Worm (Caenorhabditis elegans) whole organism, L3 larva: ENCODE measurements around the gene F14H12.6.

ENCODE experiments used
- R02D3.7 ChIP-seq: fragments of 150-350 bp; optimal IDR thresholded peaks from 2 replicates; lab custom pipeline; 2014; ENCODE audit warnings: missing biosample characterization, missing genetic modification characterization
- aly-2 ChIP-seq: fragments of 150-350 bp; optimal IDR thresholded peaks from 2 replicates; lab custom pipeline; 2014; ENCODE audit warnings: missing biosample characterization, missing genetic modification characterization
- ama-1 ChIP-seq: fragments of 150-350 bp; optimal IDR thresholded peaks from 2 replicates; lab custom pipeline; 2018
- ceh-28 ChIP-seq: fragments of 150-350 bp; optimal IDR thresholded peaks from 2 replicates; lab custom pipeline; 2014; ENCODE audit warnings: missing biosample characterization, missing genetic modification reagents, missing genetic modification characterization
- ceh-82 ChIP-seq: fragments of 150-350 bp; optimal IDR thresholded peaks from 2 replicates; lab custom pipeline; 2014; ENCODE audit warnings: missing biosample characterization, missing genetic modification characterization
- ceh-9 ChIP-seq: sonication (generic microtip); optimal IDR thresholded peaks from 2 replicates; lab custom pipeline; 2018; ENCODE audit warnings: missing biosample characterization, missing genetic modification characterization
- daf-12 ChIP-seq: fragments of 150-350 bp; optimal IDR thresholded peaks from 2 replicates; lab custom pipeline; 2014; ENCODE audit warnings: missing biosample characterization, missing genetic modification reagents, missing genetic modification characterization
- egl-27 ChIP-seq: sonication (generic microtip); optimal IDR thresholded peaks from 4 replicates; lab custom pipeline; 2017; ENCODE audit warnings: missing biosample characterization, missing genetic modification reagents, missing genetic modification characterization
- egl-5 ChIP-seq: fragments of 150-350 bp; optimal IDR thresholded peaks from 2 replicates; lab custom pipeline; 2017; ENCODE audit warnings: missing biosample characterization, missing genetic modification reagents, missing genetic modification characterization, inconsistent platforms
- elt-1 ChIP-seq: fragments of 150-350 bp; optimal IDR thresholded peaks from 2 replicates; lab custom pipeline; 2014; ENCODE audit warnings: missing biosample characterization, missing genetic modification characterization
- elt-3 ChIP-seq, 3 experiments: fragments of 150-350 bp in 1 of 3; sonication (generic microtip) in 2 of 3; optimal IDR thresholded peaks; 2 replicates in 2 of 3; 4 replicates in 1 of 3; lab custom pipeline; 2014 to 2017; ENCODE audit warnings: missing biosample characterization in 3 of 3, missing genetic modification characterization in 3 of 3
- eor-1 ChIP-seq, 2 experiments: fragments of 150-350 bp; optimal IDR thresholded peaks; 2 replicates each; lab custom pipeline; 2014 to 2018; ENCODE audit warnings: missing biosample characterization in 2 of 2, missing genetic modification characterization in 2 of 2
- fkh-10 ChIP-seq: sonication (generic microtip); optimal IDR thresholded peaks from 2 replicates; lab custom pipeline; 2017; ENCODE audit warnings: missing biosample characterization, missing genetic modification reagents, missing genetic modification characterization
- fkh-2 ChIP-seq: fragments of 150-350 bp; optimal IDR thresholded peaks from 2 replicates; lab custom pipeline; 2014; ENCODE audit warnings: missing biosample characterization, missing genetic modification reagents, missing genetic modification characterization
- fos-1 ChIP-seq: fragments of 150-350 bp; optimal IDR thresholded peaks from 2 replicates; lab custom pipeline; 2014; ENCODE audit warnings: missing biosample characterization, missing genetic modification characterization
- hmg-11 ChIP-seq: sonication (generic microtip); optimal IDR thresholded peaks from 2 replicates; lab custom pipeline; 2016; ENCODE audit warnings: missing genetic modification characterization, missing compliant biosample characterization
- lin-39 ChIP-seq: fragments of 150-350 bp; optimal IDR thresholded peaks from 2 replicates; lab custom pipeline; 2018; ENCODE audit warnings: missing biosample characterization, missing genetic modification reagents, missing genetic modification characterization
- mml-1 ChIP-seq: fragments of 150-350 bp; sonication (generic microtip); optimal IDR thresholded peaks from 3 replicates; lab custom pipeline; 2014; ENCODE audit warnings: missing biosample characterization, missing genetic modification characterization
- nfya-1 ChIP-seq: sonication (generic microtip); optimal IDR thresholded peaks from 2 replicates; lab custom pipeline; 2017; ENCODE audit warnings: missing genetic modification characterization, mild to moderate bottlenecking, missing compliant biosample characterization, antibody characterized with exemption, moderate library complexity; ENCODE audit not compliant: insufficient read depth
- nhr-11 ChIP-seq: fragments of 150-350 bp; optimal IDR thresholded peaks from 2 replicates; lab custom pipeline; 2014; ENCODE audit warnings: missing biosample characterization, missing genetic modification characterization
- nhr-12 ChIP-seq: fragments of 150-350 bp; optimal IDR thresholded peaks from 2 replicates; lab custom pipeline; 2014; ENCODE audit warnings: missing biosample characterization, missing genetic modification characterization
- nhr-23 ChIP-seq: fragments of 150-350 bp; optimal IDR thresholded peaks from 2 replicates; lab custom pipeline; 2014; ENCODE audit warnings: missing biosample characterization, missing genetic modification reagents, missing genetic modification characterization
- nhr-76 ChIP-seq: fragments of 150-350 bp; sonication (generic microtip); optimal IDR thresholded peaks from 5 replicates; lab custom pipeline; 2014; ENCODE audit warnings: missing biosample characterization, missing genetic modification characterization
- pha-4 ChIP-seq: fragments of 150-350 bp; optimal IDR thresholded peaks from 2 replicates; lab custom pipeline; 2014; ENCODE audit warnings: missing biosample characterization, missing genetic modification reagents, missing genetic modification characterization
- pqm-1 ChIP-seq: fragments of 150-350 bp; optimal IDR thresholded peaks from 2 replicates; lab custom pipeline; 2017; ENCODE audit warnings: missing biosample characterization, missing genetic modification characterization, inconsistent platforms
- sea-2 ChIP-seq: fragments of 150-350 bp; sonication (generic microtip); optimal IDR thresholded peaks from 4 replicates; lab custom pipeline; 2014; ENCODE audit warnings: missing biosample characterization, missing genetic modification reagents, missing genetic modification characterization
- skn-1 ChIP-seq: fragments of 150-350 bp; optimal IDR thresholded peaks from 2 replicates; lab custom pipeline; 2014; ENCODE audit warnings: missing biosample characterization, missing genetic modification characterization
- tbx-2 ChIP-seq: sonication (generic microtip); optimal IDR thresholded peaks from 2 replicates; lab custom pipeline; 2016; ENCODE audit warnings: mild to moderate bottlenecking, missing genetic modification characterization, missing compliant biosample characterization
- unc-39 ChIP-seq: sonication (generic microtip); optimal IDR thresholded peaks from 4 replicates; lab custom pipeline; 2017; ENCODE audit warnings: missing biosample characterization, missing genetic modification characterization
- unc-62 ChIP-seq: fragments of 150-350 bp; sonication (generic microtip); optimal IDR thresholded peaks from 4 replicates; lab custom pipeline; 2014; ENCODE audit warnings: missing biosample characterization, missing genetic modification reagents, missing genetic modification characterization
- zag-1 ChIP-seq: fragments of 150-350 bp; optimal IDR thresholded peaks from 2 replicates; lab custom pipeline; 2014; ENCODE audit warnings: missing biosample characterization, missing genetic modification characterization
- ztf-4 ChIP-seq: fragments of 150-350 bp; optimal IDR thresholded peaks from 2 replicates; lab custom pipeline; 2014; ENCODE audit warnings: missing biosample characterization, missing genetic modification characterization

F14H12.6 gene

DNA sequence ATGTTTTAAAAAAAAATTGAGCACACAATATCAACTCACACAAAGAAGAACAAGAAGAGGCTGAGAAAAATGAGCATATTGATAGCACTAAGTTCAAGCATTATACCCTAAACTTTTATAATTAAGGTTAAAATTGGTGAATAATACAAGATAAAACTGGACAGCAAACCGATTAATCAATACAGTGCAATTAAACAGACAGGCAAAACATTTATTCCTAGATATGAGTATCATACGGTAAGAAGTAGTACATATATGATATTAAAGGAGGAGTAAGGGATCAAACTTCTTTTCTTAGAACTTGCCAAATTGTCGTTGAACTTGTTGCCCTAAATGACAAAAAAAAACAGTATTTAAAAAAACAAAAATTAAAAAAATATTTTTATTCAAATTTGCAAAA, 14.6 kb upstream of the F14H12.6 start, which contains the start of gene R160.14:
TSS of gene R160.14 (minus strand) at position 101 of the 400 bp plus-strand sequence.
- TF ChIP-seq ama-1 (lab: Kevin White, UChicago) = no peak
- no peak for TF ChIP-seq eor-1 (tag; optimal IDR thresholded peaks at IDR 0.05; lab: Kevin White, UChicago)
- TF ChIP-seq pha-4 (tag; lab: Kevin White, UChicago) = no peak
- no peak for TF ChIP-seq daf-12 (tag; lab: Kevin White, UChicago)
- no peak for TF ChIP-seq zag-1 (tag; lab: Kevin White, UChicago)
- no peak for TF ChIP-seq hmg-11 (tag; lab: Kevin White, UChicago)

ce11 chrX:4371413-4371812, 14.0 kb upstream of the F14H12.6 start, which contains the start of gene R160.13:
Gene R160.13 (minus strand): TSS chrX:4371513.
- no peak for TF ChIP-seq ceh-82 (tag; lab: Kevin White, UChicago)
- TF ChIP-seq R02D3.7 = no peak
- no peak for TF ChIP-seq ceh-9 (tag; lab: Kevin White, UChicago)
- TF ChIP-seq ztf-4 = no peak
- TF ChIP-seq pqm-1 (tag; lab: Kevin White, UChicago) = no peak
- TF ChIP-seq egl-27 (tag; lab: Kevin White, UChicago) = no peak
- no peak for TF ChIP-seq fos-1 (tag; lab: Kevin White, UChicago)
- TF ChIP-seq zag-1 (tag; lab: Kevin White, UChicago) = no peak
- TF ChIP-seq aly-2 (tag; lab: Kevin White, UChicago) = no peak
- TF ChIP-seq ceh-28 (tag; lab: Kevin White, UChicago) = no peak
- TF ChIP-seq unc-62 = no peak

DNA sequence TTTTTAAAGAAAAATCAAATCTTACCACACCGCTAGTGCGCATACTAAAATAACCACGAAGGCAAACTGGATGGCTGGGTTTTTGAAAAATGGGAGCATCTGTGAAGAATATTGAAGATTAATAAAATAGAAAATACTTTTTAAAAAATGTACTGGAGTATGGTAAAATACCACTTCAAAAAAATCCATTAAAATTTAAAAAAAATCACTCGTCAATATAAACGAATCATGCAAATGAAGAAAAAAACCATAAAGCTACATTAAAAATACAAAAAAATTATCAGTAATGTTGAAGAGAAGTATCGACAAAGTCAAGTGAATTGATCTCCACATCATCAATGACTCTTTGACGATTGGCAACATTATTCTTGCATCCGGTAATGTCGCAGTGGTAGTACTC, 13.4 kb upstream of the F14H12.6 start, which contains the start of gene R160.5:
TSS of gene R160.5 (minus strand) at position 101 of the 400 bp plus-strand sequence.
- TF ChIP-seq nhr-23 (tag; lab: Kevin White, UChicago) (no peak), elt-1 (no peak), pha-4 (tag; lab: Kevin White, UChicago) (no peak), unc-39 (no peak), fkh-10 (GFP tag; lab: Kevin White, UChicago) (no peak), unc-62 (no peak), nhr-11 (tag; lab: Kevin White, UChicago) (no peak), R02D3.7 (no peak), sea-2 (GFP tag; lab: Kevin White, UChicago) (no peak), elt-3 (tag; optimal IDR thresholded peaks at IDR 0.05; lab: Kevin White, UChicago) (no peak), fkh-2 (tag; lab: Kevin White, UChicago) (no peak)
- TF ChIP-seq, all 47 proteins: peak for 0

ce11 chrX:4368800-4369199, 11.4 kb upstream of the F14H12.6 start, which contains the start of gene R160.4:
Gene R160.4 (minus strand): TSS chrX:4368900.
- TF ChIP-seq unc-39 (no peak), lin-39 (tag; lab: Kevin White, UChicago) (no peak), nhr-23 (tag; lab: Kevin White, UChicago) (no peak), sea-2 (GFP tag; lab: Kevin White, UChicago) (no peak), ama-1 (lab: Kevin White, UChicago) (no peak), egl-27 (tag; lab: Kevin White, UChicago) (no peak), nhr-12 (tag; lab: Kevin White, UChicago) (no peak), tbx-2 (tag; lab: Kevin White, UChicago) (no peak)
- TF ChIP-seq, all 47 proteins: peak for 0

- no peak for TF ChIP-seq pqm-1 (tag; lab: Kevin White, UChicago)
- TF ChIP-seq daf-12 (tag; lab: Kevin White, UChicago) = no peak
Observed at ce11 chrX:4367414-4367813, 10.0 kb upstream of the F14H12.6 start, which contains the start of gene R160.10. Gene R160.10 (minus strand): TSS chrX:4367514.

DNA sequence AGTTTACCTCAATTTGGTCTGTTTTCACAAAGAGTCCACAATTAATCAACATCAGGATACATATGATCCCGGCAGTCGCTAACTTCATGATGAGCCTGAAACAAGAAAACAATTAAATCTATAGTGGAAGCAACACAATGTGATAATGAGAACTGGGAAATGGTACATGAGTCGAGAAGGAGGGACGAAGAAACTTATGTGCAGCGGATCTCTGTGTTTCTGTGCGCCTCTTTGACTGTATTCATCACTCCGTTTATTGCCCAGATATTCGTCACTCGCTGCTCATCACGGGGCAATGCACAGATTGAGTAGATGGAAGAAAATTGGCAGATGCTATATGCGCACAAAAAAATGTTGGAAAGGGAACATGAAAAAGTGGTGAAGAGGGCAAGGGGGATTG, 8.9 kb upstream of the F14H12.6 start, which contains the start of gene R160.3:
TSS of gene R160.3 (minus strand) at position 101 of the 400 bp plus-strand sequence.
- no peak for TF ChIP-seq nfya-1 (tag; lab: Kevin White, UChicago)
- no peak for TF ChIP-seq fos-1 (tag; lab: Kevin White, UChicago)
- TF ChIP-seq eor-1 (tag; optimal IDR thresholded peaks at IDR 0.05; lab: Kevin White, UChicago) = no peak
- TF ChIP-seq ama-1 (lab: Kevin White, UChicago) = no peak
- no peak for TF ChIP-seq nhr-76
- no peak for TF ChIP-seq mml-1 (tag; lab: Kevin White, UChicago)
- TF ChIP-seq fkh-10 (GFP tag; lab: Kevin White, UChicago) = no peak
- no peak for TF ChIP-seq egl-5 (tag; lab: Kevin White, UChicago)
- TF ChIP-seq skn-1 = no peak
- no peak for TF ChIP-seq nhr-11 (tag; lab: Kevin White, UChicago)
- no peak for TF ChIP-seq nhr-23 (tag; lab: Kevin White, UChicago)
- TF ChIP-seq sea-2 (GFP tag; lab: Kevin White, UChicago) = no peak
- TF ChIP-seq, all 47 proteins: peak for 0
